Worm (Caenorhabditis elegans): Measurements from ENCODE around the gene pals-30.

ce11 chrIV:14530031-14530430 lies 21.7 kb downstream of the pals-30 start:
- TF ChIP-seq ama-1 (optimal IDR thresholded peaks at IDR 0.05) (no peak), nhr-28 (tag; optimal IDR thresholded peaks at IDR 0.05) (no peak), skn-1 (tag; optimal IDR thresholded peaks at IDR 0.05) (no peak), unc-62 (GFP tag; optimal IDR thresholded peaks at IDR 0.05 in 1 of 2) (no peak), unc-62 (tag; optimal IDR thresholded peaks at IDR 0.05) (no peak), lin-39 (tag; optimal IDR thresholded peaks at IDR 0.05) (no peak), lin-13 (GFP tag; optimal IDR thresholded peaks at IDR 0.05) (no peak), mdl-1 (tag; optimal IDR thresholded peaks at IDR 0.05) (no peak), dmd-6 (GFP tag; IDR thresholded peaks at IDR 0.05) (no peak), fos-1 (tag; optimal IDR thresholded peaks at IDR 0.05) (no peak), dve-1 (tag; optimal IDR thresholded peaks at IDR 0.05; ENCODE audit: insufficient read depth) (no peak)
